Worm (Caenorhabditis elegans): ENCODE measurements around the gene ZK1307.4.
A peak's percentile ranks its signal among the peaks of the same experiment; 100 is the strongest.

The ZK1307.4 gene

DNA sequence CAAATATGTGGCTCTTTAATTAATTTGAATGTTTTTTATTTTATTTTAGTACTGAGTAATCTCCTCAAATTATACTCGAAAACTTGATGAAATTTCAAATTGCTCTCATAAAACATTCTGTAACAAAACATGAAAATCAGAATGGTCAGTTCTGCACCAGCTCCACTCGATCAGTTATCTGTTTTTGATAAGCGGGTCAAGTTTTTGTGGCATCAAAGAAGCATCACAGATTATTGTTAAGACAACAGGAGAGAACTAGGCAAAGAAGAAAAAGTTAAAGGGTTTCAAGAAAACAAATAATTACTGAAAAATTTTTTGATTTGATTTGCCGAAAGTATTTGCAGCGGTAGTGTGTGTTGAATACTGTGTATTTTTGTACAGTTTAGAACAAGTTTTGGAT lies 44.5 kb downstream of the ZK1307.4 start:
- TF ChIP-seq dpl-1 (GFP tag; optimal IDR thresholded peaks at IDR 0.05) (no peak), nhr-80 (tag; optimal IDR thresholded peaks at IDR 0.05) (peak; percentile 15), pha-4 (tag; optimal IDR thresholded peaks at IDR 0.05) (peak; percentile 19), Y53F4B.3 (GFP tag; IDR thresholded peaks at IDR 0.05) (no peak)

DNA sequence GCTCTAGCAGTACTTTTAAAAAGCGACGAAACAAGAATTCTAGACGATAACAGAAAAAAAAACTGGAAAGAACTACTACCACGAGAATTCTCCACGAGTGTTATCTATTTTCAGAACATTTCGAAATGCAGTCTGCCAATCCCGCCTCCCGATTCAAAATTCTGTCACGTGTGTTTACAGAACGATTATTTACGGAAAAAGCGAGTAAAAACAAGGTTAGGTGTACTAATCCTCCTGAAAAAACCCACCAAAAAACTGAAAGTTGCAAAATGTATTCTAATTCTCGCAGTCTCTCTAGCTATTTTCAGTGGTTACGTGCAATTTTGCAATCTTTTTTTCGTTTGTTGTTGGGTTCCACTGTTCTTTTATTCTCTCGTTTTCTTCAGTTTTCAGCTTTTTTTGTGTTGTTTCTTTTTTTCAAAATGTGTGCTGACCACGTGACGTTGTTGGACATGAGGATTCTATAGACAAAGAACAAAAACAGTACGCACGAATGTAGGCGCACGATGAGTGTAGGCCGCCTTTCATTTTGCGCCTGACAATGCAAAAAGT lies 45.0 kb downstream of the ZK1307.4 start:
- TF ChIP-seq K12H6.12 (tag; optimal IDR thresholded peaks at IDR 0.05) (peak; percentile 45), ceh-58 (GFP tag; IDR thresholded peaks at IDR 0.05) (no peak), attf-5 (GFP tag; optimal IDR thresholded peaks at IDR 0.05) (peak; percentile 28), cebp-1 (GFP tag; IDR thresholded peaks at IDR 0.05) (peak; percentile 59; the same call in 1 of the 2 replicates), cebp-1 (tag; optimal IDR thresholded peaks at IDR 0.05) (peak; percentile 82)

DNA sequence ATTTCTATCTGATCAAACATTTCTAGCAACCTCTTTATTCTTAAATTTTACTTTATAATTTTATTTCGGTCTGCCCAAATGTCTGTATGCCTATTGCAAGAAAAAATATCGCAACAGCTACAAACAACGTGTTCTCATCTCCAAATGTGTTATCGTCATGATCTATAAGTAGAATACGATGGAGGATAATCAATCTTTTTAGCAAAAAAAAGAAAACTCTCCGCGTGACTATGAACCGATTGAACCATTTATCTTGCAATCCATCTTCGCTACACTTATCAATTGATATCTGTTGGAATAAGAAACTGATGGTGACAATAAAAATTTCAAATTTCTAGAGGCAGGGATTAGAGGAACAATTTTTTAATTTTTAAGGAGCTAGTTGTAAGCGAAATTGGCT lies 45.6 kb downstream of the ZK1307.4 start:
- TF ChIP-seq dpl-1 (GFP tag; optimal IDR thresholded peaks at IDR 0.05) (no peak), K11D2.4 (GFP tag; IDR thresholded peaks at IDR 0.05) (0 out of 2 replicates have a peak, but pooled peaks have one; percentile 30)

DNA sequence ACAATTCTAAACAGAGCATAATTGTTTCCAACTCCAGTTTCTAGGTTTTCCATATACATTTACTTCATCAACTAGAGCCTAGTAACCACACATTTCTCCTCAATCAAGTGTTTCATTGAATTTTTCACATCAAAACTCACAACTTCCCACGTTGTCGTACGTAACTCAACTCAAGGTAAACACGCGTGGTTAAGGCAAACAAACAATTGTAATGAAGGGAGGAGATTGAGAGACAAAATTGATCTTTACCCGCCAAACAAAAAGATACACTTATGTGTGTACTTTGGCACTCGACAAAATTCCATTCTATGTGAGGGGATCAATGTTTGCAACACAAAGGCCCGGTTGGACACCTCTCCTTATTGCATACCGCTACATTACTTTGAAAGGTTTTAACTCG lies 46.3 kb downstream of the ZK1307.4 start, which contains the start of gene nhr-19:
Gene nhr-19 (minus strand): TSS at position 191 of the 400 bp plus-strand sequence.
- TF ChIP-seq bed-2 (GFP tag; IDR thresholded peaks at IDR 0.05), result no peak
- no peak for TF ChIP-seq attf-3 (GFP tag; conservative IDR thresholded peaks at IDR 0.05)
- no peak for TF ChIP-seq egl-44 (GFP tag; IDR thresholded peaks at IDR 0.05)
- no peak for TF ChIP-seq hsf-1 (GFP tag; IDR thresholded peaks at IDR 0.05)
- TF ChIP-seq ceh-40 (GFP tag; IDR thresholded peaks at IDR 0.05), result no peak
- TF ChIP-seq ceh-100 (GFP tag; IDR thresholded peaks at IDR 0.05), result no peak
- no peak for TF ChIP-seq ztf-26 (tag; optimal IDR thresholded peaks at IDR 0.05)
- TF ChIP-seq tlf-1 (GFP tag; optimal IDR thresholded peaks at IDR 0.05), result no peak
- no peak for TF ChIP-seq ztf-18 (tag; optimal IDR thresholded peaks at IDR 0.05)
- no peak for TF ChIP-seq tbx-9 (tag; optimal IDR thresholded peaks at IDR 0.05; ENCODE audit: borderline replicate concordance)
- TF ChIP-seq athp-1 (tag; optimal IDR thresholded peaks at IDR 0.05), result no peak
- no peak for TF ChIP-seq snpc-3.4 (tag; optimal IDR thresholded peaks at IDR 0.05)
- TF ChIP-seq ccch-3 (GFP tag; optimal IDR thresholded peaks at IDR 0.05), result no peak
- no peak for TF ChIP-seq madf-8 (GFP tag; conservative IDR thresholded peaks at IDR 0.05)
- no peak for TF ChIP-seq lag-1 (GFP tag; IDR thresholded peaks at IDR 0.05)
- no peak for TF ChIP-seq lin-35 (GFP tag; optimal IDR thresholded peaks at IDR 0.05)
- TF ChIP-seq attf-5 (GFP tag; optimal IDR thresholded peaks at IDR 0.05), result no peak
- no peak for TF ChIP-seq Y79H2A.3 (GFP tag; conservative IDR thresholded peaks at IDR 0.05)

DNA sequence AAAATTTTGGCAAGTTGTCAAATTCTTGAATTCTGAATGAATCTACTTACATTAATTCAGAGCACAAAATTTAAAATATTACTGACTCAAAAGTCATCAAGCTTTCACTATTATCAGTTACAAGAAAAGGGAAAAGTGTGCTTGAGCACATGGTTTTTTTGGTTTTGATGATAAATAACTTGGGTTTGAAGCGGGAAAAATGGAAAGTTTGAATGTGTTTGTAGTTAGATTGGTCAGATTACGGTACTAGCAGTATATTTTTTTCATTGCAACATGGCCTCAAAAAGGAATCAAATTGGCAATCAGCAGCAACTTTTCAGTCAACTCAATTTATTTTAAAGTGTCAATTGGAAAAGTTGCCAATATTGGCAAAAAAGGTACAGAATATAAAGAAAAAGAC lies 46.9 kb downstream of the ZK1307.4 start:
- TF ChIP-seq nhr-80 (tag; optimal IDR thresholded peaks at IDR 0.05) (peak; percentile 37), gei-17 (GFP tag; optimal IDR thresholded peaks at IDR 0.05) (no peak), ceh-100 (GFP tag; IDR thresholded peaks at IDR 0.05) (no peak), F49E8.2 (tag; optimal IDR thresholded peaks at IDR 0.05; ENCODE audit: insufficient read depth) (no peak), mes-4 (tag; optimal IDR thresholded peaks at IDR 0.05) (no peak), bed-2 (GFP tag; IDR thresholded peaks at IDR 0.05) (no peak), snpc-3.4 (tag; optimal IDR thresholded peaks at IDR 0.05) (no peak), ztf-28 (GFP tag; IDR thresholded peaks at IDR 0.05) (no peak)

Data from whole organism, young adult.